Fruit fly (Drosophila melanogaster): Measurements from ENCODE around the gene CG7430.

DNA sequence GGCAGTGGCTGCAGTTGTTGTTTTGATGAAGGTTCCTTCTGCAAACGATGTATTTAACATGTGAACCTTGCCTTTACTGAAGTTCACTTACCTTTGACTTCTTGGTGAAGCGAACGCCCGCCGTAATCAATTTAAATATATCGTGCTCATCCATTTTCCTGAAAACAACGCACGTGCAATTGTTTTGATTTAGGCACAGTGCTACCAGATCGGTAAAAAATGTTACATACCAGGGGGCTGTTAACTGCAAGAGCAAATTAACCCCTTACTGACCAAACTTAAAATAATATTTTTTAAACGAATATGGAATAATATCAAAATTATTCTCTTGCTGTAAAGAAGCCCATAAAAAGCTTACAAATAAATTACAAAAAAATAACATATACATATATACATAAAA lies 42.2 kb upstream of the CG7430 start, which contains the start of gene ais:
- TF ChIP-seq CG8478 (optimal IDR thresholded peaks at IDR 0.05) (no peak), CTCF (optimal IDR thresholded peaks at IDR 0.05) (no peak)
